Worm (Caenorhabditis elegans): ENCODE results near the gene T25B2.2.

The T25B2.2 gene

ce11 chrX:6169252-6169651, at the start of gene T25B2.2:
Gene T25B2.2, plus strand, starts transcription at chrX:6169643.
- TF ChIP-seq ztf-29 (GFP tag; IDR thresholded peaks at IDR 0.05) (no peak), tab-1 (GFP tag; IDR thresholded peaks at IDR 0.05) (no peak), med-1 (GFP tag; optimal IDR thresholded peaks at IDR 0.05; ENCODE audit: insufficient read depth) (no peak), cog-1 (tag; optimal IDR thresholded peaks at IDR 0.05) (no peak), ztf-23 (GFP tag; IDR thresholded peaks at IDR 0.05) (no peak), T22C8.4 (GFP tag; IDR thresholded peaks at IDR 0.05) (no peak), ref-1 (GFP tag; conservative IDR thresholded peaks at IDR 0.05) (no peak), flt-1 (GFP tag; IDR thresholded peaks at IDR 0.05) (no peak), klf-2 (GFP tag; conservative IDR thresholded peaks at IDR 0.05) (no peak)

DNA sequence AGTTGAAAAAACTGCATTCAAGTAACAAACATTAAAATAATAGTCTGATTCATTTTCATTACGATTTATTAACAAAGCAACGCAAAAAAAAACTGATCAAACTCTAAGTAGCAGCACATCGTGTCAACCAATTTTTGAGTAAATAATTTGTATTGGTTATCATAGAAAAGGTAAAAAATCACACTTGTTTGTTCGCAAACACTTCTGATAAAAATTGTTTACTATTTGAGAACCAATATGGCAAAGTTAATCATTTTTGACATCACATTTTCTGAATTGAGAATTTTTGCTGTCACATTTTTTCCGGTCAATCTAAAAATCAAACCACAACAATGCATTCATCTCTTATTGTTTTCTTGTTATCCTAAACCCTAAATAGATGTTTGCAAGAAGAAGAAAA, 48.2 kb upstream of the T25B2.2 start:
- TF ChIP-seq cog-1 (tag; optimal IDR thresholded peaks at IDR 0.05), result no peak
- no peak for TF ChIP-seq T22C8.4 (GFP tag; IDR thresholded peaks at IDR 0.05)
- no peak for TF ChIP-seq ztf-23 (GFP tag; IDR thresholded peaks at IDR 0.05)
- TF ChIP-seq flt-1 (GFP tag; IDR thresholded peaks at IDR 0.05), result no peak
- TF ChIP-seq ztf-29 (GFP tag; IDR thresholded peaks at IDR 0.05), result no peak
- TF ChIP-seq klf-2 (GFP tag; conservative IDR thresholded peaks at IDR 0.05), result no peak
- TF ChIP-seq tab-1 (GFP tag; IDR thresholded peaks at IDR 0.05), result no peak
- TF ChIP-seq med-1 (GFP tag; optimal IDR thresholded peaks at IDR 0.05; ENCODE audit: insufficient read depth), result no peak
- no peak for TF ChIP-seq ref-1 (GFP tag; conservative IDR thresholded peaks at IDR 0.05)

ce11 chrX:6122026-6122425, 47.4 kb upstream of the T25B2.2 start, which contains the start of gene nnt-1:
Gene nnt-1, plus strand, starts transcription at chrX:6122311.
- no peak for TF ChIP-seq T22C8.4 (GFP tag; IDR thresholded peaks at IDR 0.05)
- TF ChIP-seq ztf-29 (GFP tag; IDR thresholded peaks at IDR 0.05), result no peak
- TF ChIP-seq ref-1 (GFP tag; conservative IDR thresholded peaks at IDR 0.05), result no peak
- no peak for TF ChIP-seq klf-2 (GFP tag; conservative IDR thresholded peaks at IDR 0.05)
- no peak for TF ChIP-seq med-1 (GFP tag; optimal IDR thresholded peaks at IDR 0.05; ENCODE audit: insufficient read depth)
- no peak for TF ChIP-seq flt-1 (GFP tag; IDR thresholded peaks at IDR 0.05)
- no peak for TF ChIP-seq cog-1 (tag; optimal IDR thresholded peaks at IDR 0.05)
- TF ChIP-seq ztf-23 (GFP tag; IDR thresholded peaks at IDR 0.05), result no peak
- no peak for TF ChIP-seq tab-1 (GFP tag; IDR thresholded peaks at IDR 0.05)

- no peak for TF ChIP-seq flt-1 (GFP tag; IDR thresholded peaks at IDR 0.05)
- no peak for TF ChIP-seq cog-1 (tag; optimal IDR thresholded peaks at IDR 0.05)
- TF ChIP-seq med-1 (GFP tag; optimal IDR thresholded peaks at IDR 0.05; ENCODE audit: insufficient read depth), result no peak
- TF ChIP-seq ztf-23 (GFP tag; IDR thresholded peaks at IDR 0.05), result no peak
- TF ChIP-seq T22C8.4 (GFP tag; IDR thresholded peaks at IDR 0.05), result no peak
- no peak for TF ChIP-seq tab-1 (GFP tag; IDR thresholded peaks at IDR 0.05)
- no peak for TF ChIP-seq klf-2 (GFP tag; conservative IDR thresholded peaks at IDR 0.05)
- TF ChIP-seq ref-1 (GFP tag; conservative IDR thresholded peaks at IDR 0.05), result no peak
- TF ChIP-seq ztf-29 (GFP tag; IDR thresholded peaks at IDR 0.05), result no peak
Observed at ce11 chrX:6128225-6128686, 41.2 kb upstream of the T25B2.2 start, which contains the start of gene C15H9.9. Gene C15H9.9, minus strand, starts transcription at chrX:6128275.

- TF ChIP-seq ref-1 (GFP tag; conservative IDR thresholded peaks at IDR 0.05) (no peak), cog-1 (tag; optimal IDR thresholded peaks at IDR 0.05) (no peak), med-1 (GFP tag; optimal IDR thresholded peaks at IDR 0.05; ENCODE audit: insufficient read depth) (no peak), klf-2 (GFP tag; conservative IDR thresholded peaks at IDR 0.05) (no peak), ztf-29 (GFP tag; IDR thresholded peaks at IDR 0.05) (no peak), tab-1 (GFP tag; IDR thresholded peaks at IDR 0.05) (no peak), ztf-23 (GFP tag; IDR thresholded peaks at IDR 0.05) (no peak), T22C8.4 (GFP tag; IDR thresholded peaks at IDR 0.05) (no peak)
Observed at ce11 chrX:6128773-6129172, 40.7 kb upstream of the T25B2.2 start.

- TF ChIP-seq ztf-23 (GFP tag; IDR thresholded peaks at IDR 0.05), result 0 out of 2 replicates have a peak, but pooled peaks have one; percentile 29
- no peak for TF ChIP-seq tab-1 (GFP tag; IDR thresholded peaks at IDR 0.05)
Observed at ce11 chrX:6129277-6129676, 40.2 kb upstream of the T25B2.2 start.

DNA sequence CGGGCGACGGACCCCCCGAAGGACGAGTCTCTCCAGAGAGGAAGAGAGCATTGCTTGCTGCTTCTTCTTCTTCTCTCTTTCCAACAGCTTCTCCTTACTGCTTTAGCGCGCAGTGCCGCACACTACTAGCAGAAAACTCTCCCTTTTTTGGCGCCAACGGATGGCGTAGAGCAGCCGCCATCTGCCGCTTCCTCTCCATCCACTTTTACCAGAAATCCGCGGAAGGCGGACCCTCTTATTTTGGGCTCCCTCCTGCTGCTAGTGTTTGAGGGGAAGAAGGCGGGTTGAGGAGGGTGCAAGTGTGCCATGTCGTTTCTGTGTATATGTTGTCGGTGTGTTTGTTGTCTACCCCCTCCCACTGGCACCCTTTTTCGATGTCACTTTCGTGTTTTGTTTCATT, 35.0 kb upstream of the T25B2.2 start:
- TF ChIP-seq ztf-29 (GFP tag; IDR thresholded peaks at IDR 0.05) (no peak), flt-1 (GFP tag; IDR thresholded peaks at IDR 0.05) (0 out of 2 replicates have a peak, but pooled peaks have one; percentile 34), med-1 (GFP tag; optimal IDR thresholded peaks at IDR 0.05; ENCODE audit: insufficient read depth) (no peak)

- TF ChIP-seq klf-2 (GFP tag; conservative IDR thresholded peaks at IDR 0.05) (no peak), med-1 (GFP tag; optimal IDR thresholded peaks at IDR 0.05; ENCODE audit: insufficient read depth) (no peak), flt-1 (GFP tag; IDR thresholded peaks at IDR 0.05) (no peak), T22C8.4 (GFP tag; IDR thresholded peaks at IDR 0.05) (no peak), ref-1 (GFP tag; conservative IDR thresholded peaks at IDR 0.05) (no peak), tab-1 (GFP tag; IDR thresholded peaks at IDR 0.05) (no peak), cog-1 (tag; optimal IDR thresholded peaks at IDR 0.05) (no peak), ztf-29 (GFP tag; IDR thresholded peaks at IDR 0.05) (no peak), ztf-23 (GFP tag; IDR thresholded peaks at IDR 0.05) (no peak)
Observed at ce11 chrX:6138243-6138642, 31.2 kb upstream of the T25B2.2 start, which contains the start of gene Y72A10A.1. Gene Y72A10A.1, minus strand, starts transcription at chrX:6138343.

DNA sequence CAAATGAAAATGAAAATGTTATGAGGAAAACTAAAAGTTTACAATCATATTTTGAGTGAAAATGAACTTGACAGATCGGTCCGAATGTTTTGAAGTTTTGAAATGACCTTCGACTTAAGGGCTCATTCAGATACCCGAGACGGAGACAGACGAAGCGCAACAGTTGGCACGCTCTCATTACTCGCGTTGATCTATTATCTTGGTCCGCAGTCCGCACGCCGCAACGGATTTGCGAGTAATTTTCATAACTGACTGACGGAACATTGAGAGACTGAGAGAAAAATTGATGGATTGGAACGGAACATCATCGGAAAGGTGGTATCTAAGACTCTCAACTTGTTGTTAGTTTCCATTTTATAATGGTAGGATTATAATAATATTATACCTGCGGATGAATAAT, 23.5 kb upstream of the T25B2.2 start:
- no peak for TF ChIP-seq ztf-23 (GFP tag; IDR thresholded peaks at IDR 0.05)
- TF ChIP-seq T22C8.4 (GFP tag; IDR thresholded peaks at IDR 0.05), result no peak

ce11 chrX:6150449-6150848, 19.0 kb upstream of the T25B2.2 start, which contains the start of gene tag-275:
Gene tag-275, minus strand, starts transcription at chrX:6150549.
- no peak for TF ChIP-seq ref-1 (GFP tag; conservative IDR thresholded peaks at IDR 0.05)
- no peak for TF ChIP-seq ztf-23 (GFP tag; IDR thresholded peaks at IDR 0.05)
- TF ChIP-seq klf-2 (GFP tag; conservative IDR thresholded peaks at IDR 0.05), result no peak
- no peak for TF ChIP-seq T22C8.4 (GFP tag; IDR thresholded peaks at IDR 0.05)
- TF ChIP-seq tab-1 (GFP tag; IDR thresholded peaks at IDR 0.05), result no peak
- TF ChIP-seq cog-1 (tag; optimal IDR thresholded peaks at IDR 0.05), result no peak
- no peak for TF ChIP-seq flt-1 (GFP tag; IDR thresholded peaks at IDR 0.05)
- TF ChIP-seq ztf-29 (GFP tag; IDR thresholded peaks at IDR 0.05), result no peak
